Worm (Caenorhabditis elegans) whole organism, young adult: ENCODE results near the gene E02C12.19.

ENCODE experiments used
- B0261.1 ChIP-seq: sonication (generic microtip); optimal IDR thresholded peaks from 2 replicates; lab custom pipeline; 2016; ENCODE audit warnings: mild to moderate bottlenecking, missing genetic modification characterization, moderate library complexity, missing compliant biosample characterization
- C06A6.2 ChIP-seq: fragments of 200-800 bp; sonication (Bioruptor generic); conservative IDR thresholded peaks from 2 replicates; pipeline ENCODE4 v1.3.6; 2022; ENCODE audit warnings: missing genetic modification characterization, missing compliant biosample characterization
- D2030.7 ChIP-seq: fragments of 200-800 bp; sonication (Bioruptor generic); IDR thresholded peaks from 2 replicates; pipeline ENCODE4 v1.3.6; 2022; ENCODE audit warnings: missing genetic modification reagents, missing genetic modification characterization, missing compliant biosample characterization
- F23B12.7 ChIP-seq: sonication (generic microtip); optimal IDR thresholded peaks from 2 replicates; lab custom pipeline; 2017; ENCODE audit warnings: missing genetic modification characterization, mild to moderate bottlenecking, missing compliant biosample characterization, antibody characterized with exemption, moderate library complexity; ENCODE audit not compliant: insufficient read depth
- F37B4.10 ChIP-seq: fragments of 200-800 bp; sonication (Bioruptor generic); IDR thresholded peaks from 2 replicates; pipeline ENCODE4 v1.3.6; 2022; ENCODE audit warnings: missing genetic modification characterization, missing compliant biosample characterization
- F52B5.7 ChIP-seq: sonication (generic microtip); optimal IDR thresholded peaks from 2 replicates; lab custom pipeline; 2016; ENCODE audit warnings: mild to moderate bottlenecking, missing genetic modification characterization, missing compliant biosample characterization
- F57C9.4 ChIP-seq: sonication (generic microtip); optimal IDR thresholded peaks from 2 replicates; lab custom pipeline; 2017; ENCODE audit warnings: mild to moderate bottlenecking, missing genetic modification characterization, missing compliant biosample characterization
- T26A5.8 ChIP-seq: sonication (generic microtip); optimal IDR thresholded peaks from 2 replicates; lab custom pipeline; 2016; ENCODE audit warnings: missing genetic modification characterization, missing compliant biosample characterization
- Y53F4B.3 ChIP-seq: fragments of 200-800 bp; sonication (Bioruptor generic); IDR thresholded peaks from 2 replicates; pipeline ENCODE4 v1.3.6; 2022; ENCODE audit warnings: missing genetic modification reagents, missing genetic modification characterization, missing compliant biosample characterization
- Y53G8AR.9 ChIP-seq: fragments of 200-800 bp; sonication (Bioruptor generic); conservative IDR thresholded peaks from 2 replicates; pipeline ENCODE4 v1.3.6; 2022; ENCODE audit warnings: missing genetic modification reagents, missing genetic modification characterization, missing compliant biosample characterization
- Y67H2A.10 ChIP-seq: fragments of 200-800 bp; sonication (Bioruptor generic); conservative IDR thresholded peaks from 2 replicates; pipeline ENCODE4 v1.3.6; 2022; ENCODE audit warnings: missing genetic modification reagents, missing genetic modification characterization, missing compliant biosample characterization
- Y79H2A.3 ChIP-seq: fragments of 200-800 bp; sonication (Bioruptor generic); conservative IDR thresholded peaks from 2 replicates; pipeline ENCODE4 v1.3.6; 2022; ENCODE audit warnings: missing genetic modification reagents, missing genetic modification characterization, missing compliant biosample characterization
- Y95B8A.8 ChIP-seq: fragments of 200-800 bp; sonication (Bioruptor generic); IDR thresholded peaks from 2 replicates; pipeline ENCODE4 v1.3.6; 2022; ENCODE audit warnings: missing genetic modification reagents, missing genetic modification characterization, missing compliant biosample characterization
- ZK185.1 ChIP-seq: sonication (generic microtip); optimal IDR thresholded peaks from 2 replicates; lab custom pipeline; 2016; ENCODE audit warnings: mild to moderate bottlenecking, missing genetic modification characterization, missing compliant biosample characterization; ENCODE audit not compliant: poor library complexity, severe bottlenecking
- ama-1 ChIP-seq, 3 experiments: fragments of 150-350 bp in 1 of 3; sonication (generic microtip) in 2 of 3; optimal IDR thresholded peaks; 2 replicates each; lab custom pipeline; 2014 to 2018; ENCODE audit warnings: missing biosample characterization in 2 of 3, missing genetic modification characterization in 2 of 3, missing genetic modification reagents in 2 of 3
- aptf-2 ChIP-seq: fragments of 200-800 bp; sonication (Bioruptor generic); conservative IDR thresholded peaks from 2 replicates; pipeline ENCODE4 v1.3.6; 2022; ENCODE audit warnings: missing genetic modification reagents, missing genetic modification characterization, missing compliant biosample characterization
- atf-7 ChIP-seq: sonication (generic microtip); optimal IDR thresholded peaks from 2 replicates; lab custom pipeline; 2017; ENCODE audit warnings: mild to moderate bottlenecking, missing genetic modification characterization, missing compliant biosample characterization
- athp-1 ChIP-seq: sonication (generic microtip); optimal IDR thresholded peaks from 2 replicates; lab custom pipeline; 2017; ENCODE audit warnings: mild to moderate bottlenecking, missing genetic modification characterization, missing compliant biosample characterization
- attf-3 ChIP-seq: fragments of 200-800 bp; sonication (Bioruptor generic); conservative IDR thresholded peaks from 2 replicates; pipeline ENCODE4 v1.3.6; 2022; ENCODE audit warnings: missing genetic modification reagents, missing genetic modification characterization, missing compliant biosample characterization
- attf-5 ChIP-seq: fragments of 200-800 bp; sonication (Bioruptor generic); optimal IDR thresholded peaks from 2 replicates; lab custom pipeline; 2018; ENCODE audit warnings: mild to moderate bottlenecking, missing genetic modification characterization, missing compliant biosample characterization
- bed-1 ChIP-seq: fragments of 200-800 bp; sonication (Bioruptor generic); IDR thresholded peaks from 2 replicates; pipeline ENCODE4 v1.3.6; 2022; ENCODE audit warnings: missing genetic modification reagents, missing genetic modification characterization, missing compliant biosample characterization
- bed-2 ChIP-seq: fragments of 200-800 bp; sonication (Bioruptor generic); IDR thresholded peaks from 2 replicates; pipeline ENCODE4 v1.3.6; 2022; ENCODE audit warnings: missing genetic modification reagents, missing genetic modification characterization, missing compliant biosample characterization
- cebp-2 ChIP-seq: fragments of 200-800 bp; sonication (Bioruptor generic); IDR thresholded peaks from 2 replicates; pipeline ENCODE4 v1.3.6; 2022; ENCODE audit warnings: missing genetic modification characterization, missing compliant biosample characterization
- ceh-58 ChIP-seq: fragments of 200-800 bp; sonication (Bioruptor generic); IDR thresholded peaks from 2 replicates; pipeline ENCODE4 v1.3.6; 2022; ENCODE audit warnings: missing genetic modification characterization, missing compliant biosample characterization
- chd-7 ChIP-seq: sonication (generic microtip); optimal IDR thresholded peaks from 2 replicates; lab custom pipeline; 2016; ENCODE audit warnings: mild to moderate bottlenecking, missing genetic modification characterization, moderate library complexity, missing compliant biosample characterization
- egl-44 ChIP-seq: fragments of 200-800 bp; sonication (Bioruptor generic); IDR thresholded peaks from 2 replicates; pipeline ENCODE4 v1.3.6; 2022; ENCODE audit warnings: missing genetic modification reagents, missing genetic modification characterization, missing compliant biosample characterization
- hlh-12 ChIP-seq: sonication (generic microtip); optimal IDR thresholded peaks from 2 replicates; lab custom pipeline; 2016; ENCODE audit warnings: missing genetic modification characterization, missing compliant biosample characterization
- hmg-1.2 ChIP-seq: fragments of 200-800 bp; sonication (Bioruptor generic); IDR thresholded peaks from 2 replicates; pipeline ENCODE4 v1.3.6; 2022; ENCODE audit warnings: missing genetic modification reagents, missing genetic modification characterization, missing compliant biosample characterization
- hrde-1 ChIP-seq: sonication (generic microtip); optimal IDR thresholded peaks from 2 replicates; lab custom pipeline; 2016; ENCODE audit warnings: missing genetic modification characterization, mild to moderate bottlenecking, missing compliant biosample characterization, moderate library complexity, missing genotype, missing genetic modification reagents, borderline replicate concordance
- lin-26 ChIP-seq: fragments of 200-800 bp; sonication (Bioruptor generic); IDR thresholded peaks from 2 replicates; pipeline ENCODE4 v1.3.6; 2022; ENCODE audit warnings: missing genetic modification reagents, missing genetic modification characterization, missing compliant biosample characterization
- lir-1 ChIP-seq: fragments of 200-800 bp; sonication (Bioruptor generic); conservative IDR thresholded peaks from 2 replicates; pipeline ENCODE4 v1.3.6; 2022; ENCODE audit warnings: missing genetic modification reagents, missing genetic modification characterization, missing compliant biosample characterization
- madf-10 ChIP-seq: sonication (generic microtip); optimal IDR thresholded peaks from 2 replicates; lab custom pipeline; 2016; ENCODE audit warnings: mild to moderate bottlenecking, missing genetic modification characterization, missing compliant biosample characterization
- mcd-1 ChIP-seq: fragments of 200-800 bp; sonication (Bioruptor generic); IDR thresholded peaks from 2 replicates; pipeline ENCODE4 v1.3.6; 2022; ENCODE audit warnings: missing genetic modification reagents, missing genetic modification characterization, missing compliant biosample characterization
- mel-28 ChIP-seq: sonication (generic microtip); optimal IDR thresholded peaks from 2 replicates; lab custom pipeline; 2016; ENCODE audit warnings: borderline replicate concordance, mild to moderate bottlenecking, missing genetic modification characterization, missing compliant biosample characterization
- nfya-2 ChIP-seq: fragments of 200-800 bp; sonication (Bioruptor generic); IDR thresholded peaks from 2 replicates; pipeline ENCODE4 v1.3.6; 2022; ENCODE audit warnings: missing genetic modification reagents, missing genetic modification characterization, missing compliant biosample characterization
- nhr-80 ChIP-seq: sonication (generic microtip); optimal IDR thresholded peaks from 2 replicates; lab custom pipeline; 2016; ENCODE audit warnings: missing genetic modification characterization, missing compliant biosample characterization
- pbrm-1 ChIP-seq: fragments of 200-800 bp; sonication (Bioruptor generic); IDR thresholded peaks from 2 replicates; pipeline ENCODE4 v1.3.6; 2022; ENCODE audit warnings: missing genetic modification reagents, missing genetic modification characterization, missing compliant biosample characterization
- rec-8 ChIP-seq, 2 experiments: sonication (generic microtip); optimal IDR thresholded peaks; 2 replicates each; lab custom pipeline; 2016; ENCODE audit warnings: mild to moderate bottlenecking in 2 of 2, missing genetic modification characterization in 2 of 2, missing genetic modification reagents in 2 of 2, missing genotype in 2 of 2, missing biosample characterization in 1 of 2, missing compliant biosample characterization in 1 of 2, moderate library complexity in 1 of 2
- repo-1 ChIP-seq: sonication (generic microtip); optimal IDR thresholded peaks from 2 replicates; lab custom pipeline; 2017; ENCODE audit warnings: mild to moderate bottlenecking, missing genetic modification characterization, missing compliant biosample characterization
- sea-2 ChIP-seq: fragments of 200-800 bp; sonication (Bioruptor generic); IDR thresholded peaks from 2 replicates; pipeline ENCODE4 v1.3.6; 2022; ENCODE audit warnings: missing genetic modification characterization, missing compliant biosample characterization
- snpc-1.1 ChIP-seq: sonication (generic microtip); optimal IDR thresholded peaks from 2 replicates; lab custom pipeline; 2017; ENCODE audit warnings: missing genetic modification characterization, mild to moderate bottlenecking, missing compliant biosample characterization, antibody characterized with exemption, moderate library complexity, missing genotype, missing genetic modification reagents; ENCODE audit not compliant: insufficient read depth
- unc-130 ChIP-seq: sonication (generic microtip); optimal IDR thresholded peaks from 2 replicates; lab custom pipeline; 2016; ENCODE audit warnings: missing genetic modification reagents, missing genetic modification characterization, missing compliant biosample characterization
- zim-3 ChIP-seq: sonication (generic microtip); optimal IDR thresholded peaks from 2 replicates; lab custom pipeline; 2017; ENCODE audit warnings: mild to moderate bottlenecking, missing genetic modification characterization, moderate library complexity, missing compliant biosample characterization
- ztf-22 ChIP-seq: fragments of 200-800 bp; sonication (Bioruptor generic); optimal IDR thresholded peaks from 2 replicates; lab custom pipeline; 2018; ENCODE audit warnings: mild to moderate bottlenecking, missing genetic modification characterization, moderate library complexity, missing compliant biosample characterization
- ztf-26 ChIP-seq: sonication (generic microtip); optimal IDR thresholded peaks from 2 replicates; lab custom pipeline; 2017; ENCODE audit warnings: missing genetic modification characterization, missing compliant biosample characterization
- ztf-28 ChIP-seq: fragments of 200-800 bp; sonication (Bioruptor generic); IDR thresholded peaks from 2 replicates; pipeline ENCODE4 v1.3.6; 2022; ENCODE audit warnings: missing genetic modification reagents, missing genetic modification characterization, missing compliant biosample characterization
- ztf-3 ChIP-seq: fragments of 200-800 bp; sonication (Bioruptor generic); optimal IDR thresholded peaks from 2 replicates; lab custom pipeline; 2018; ENCODE audit warnings: mild to moderate bottlenecking, missing genetic modification characterization, missing compliant biosample characterization
- ztf-6 ChIP-seq: fragments of 200-800 bp; sonication (Bioruptor generic); IDR thresholded peaks from 2 replicates; pipeline ENCODE4 v1.3.6; 2022; ENCODE audit warnings: missing genetic modification reagents, missing genetic modification characterization, missing compliant biosample characterization

The E02C12.19 gene

DNA sequence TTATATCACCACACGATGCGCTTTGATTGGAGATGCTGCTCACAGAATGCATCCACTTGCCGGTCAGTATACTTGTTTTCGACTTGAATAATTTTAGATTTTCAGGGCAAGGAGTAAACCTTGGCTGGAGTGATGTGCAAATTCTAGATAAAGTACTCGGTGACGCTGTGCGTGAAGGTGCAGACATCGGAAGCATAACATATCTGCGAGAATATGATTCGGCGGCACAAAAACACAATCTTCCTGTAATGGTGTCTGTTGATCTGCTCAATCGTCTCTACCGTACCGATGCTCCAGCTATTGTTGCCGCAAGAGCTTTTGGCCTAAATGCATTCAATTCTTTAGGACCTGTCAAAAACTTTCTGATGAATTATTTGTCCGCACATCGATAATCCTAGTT is 37.9 kb downstream of the E02C12.19 start:
- TF ChIP-seq F23B12.7 (tag; lab: Kevin White, UChicago) (no peak), chd-7 (tag; lab: Kevin White, UChicago) (peak; percentile 49), F57C9.4 (tag; lab: Kevin White, UChicago) (no peak), C06A6.2 (GFP tag; lab: Robert Waterston, UW) (peak; percentile 75), aptf-2 (GFP tag; lab: Robert Waterston, UW) (no peak), hlh-12 (no peak), ztf-28 (GFP tag; lab: Robert Waterston, UW) (0 out of 2 replicates have a peak, but pooled peaks have one; percentile 61), mel-28 (tag; lab: Kevin White, UChicago) (no peak), Y95B8A.8 (no peak), Y79H2A.3 (GFP tag; lab: Robert Waterston, UW) (peak; percentile 80; the same call in 1 of the 2 replicates), zim-3 (tag; lab: Kevin White, UChicago) (peak; percentile 34), lin-26 (GFP tag; lab: Robert Waterston, UW) (peak; percentile 58; the same call in 1 of the 2 replicates), D2030.7 (GFP tag; lab: Robert Waterston, UW) (no peak), repo-1 (peak; percentile 83), ceh-58 (GFP tag; lab: Robert Waterston, UW) (0 out of 2 replicates have a peak, but pooled peaks have one; percentile 1), T26A5.8 (tag; lab: Kevin White, UChicago) (no peak), bed-2 (no peak), attf-5 (peak; percentile 17), sea-2 (no peak), mcd-1 (GFP tag; lab: Robert Waterston, UW) (no peak), atf-7 (tag; lab: Kevin White, UChicago) (peak; percentile 9), rec-8 (tag; optimal IDR thresholded peaks at IDR 0.05; lab: Kevin White, UChicago) (no peak), Y53G8AR.9 (GFP tag; lab: Robert Waterston, UW) (peak; percentile 58; the same call in 1 of the 2 replicates), bed-1 (GFP tag; lab: Robert Waterston, UW) (no peak), unc-130 (GFP tag; lab: Kevin White, UChicago) (no peak), F37B4.10 (GFP tag; lab: Robert Waterston, UW) (0 out of 2 replicates have a peak, but pooled peaks have one; percentile 80), F52B5.7 (tag; lab: Kevin White, UChicago) (peak; percentile 15), snpc-1.1 (no peak), hmg-1.2 (GFP tag; lab: Robert Waterston, UW) (0 out of 2 replicates have a peak, but pooled peaks have one; percentile 15), ama-1 (optimal IDR thresholded peaks at IDR 0.05; lab: Kevin White, UChicago) (peak; percentile 96), ama-1 (GFP tag; optimal IDR thresholded peaks at IDR 0.05; lab: Kevin White, UChicago) (no peak), lir-1 (GFP tag; lab: Robert Waterston, UW) (peak; percentile 41; the same call in 1 of the 2 replicates), athp-1 (no peak), ztf-26 (tag; lab: Kevin White, UChicago) (peak; percentile 41), Y53F4B.3 (GFP tag; lab: Robert Waterston, UW) (no peak), ztf-6 (no peak), egl-44 (GFP tag; lab: Robert Waterston, UW) (no peak), ztf-22 (GFP tag; lab: Kevin White, UChicago) (no peak), Y67H2A.10 (GFP tag; lab: Robert Waterston, UW) (no peak), hrde-1 (tag; lab: Kevin White, UChicago) (peak; percentile 52), ztf-3 (GFP tag; lab: Kevin White, UChicago) (no peak), nhr-80 (tag; lab: Kevin White, UChicago) (no peak), pbrm-1 (GFP tag; lab: Robert Waterston, UW) (no peak), madf-10 (tag; lab: Kevin White, UChicago) (peak; percentile 58), attf-3 (GFP tag; lab: Robert Waterston, UW) (0 out of 2 replicates have a peak, but pooled peaks have one; percentile 9), ZK185.1 (tag; lab: Kevin White, UChicago) (peak; percentile 75), nfya-2 (GFP tag; lab: Robert Waterston, UW) (no peak), cebp-2 (GFP tag; lab: Robert Waterston, UW) (0 out of 2 replicates have a peak, but pooled peaks have one; percentile 40), B0261.1 (tag; lab: Kevin White, UChicago) (no peak)
